Fruit fly (Drosophila melanogaster) S2 (cell line): ENCODE results near the gene CG2816.

Source experiments
- CG8478 ChIP-seq: fragments of >200 bp; optimal IDR thresholded peaks from 2 replicates; lab custom pipeline; 2018
- CTCF ChIP-seq, 2 experiments: fragments of >200 bp; optimal IDR thresholded peaks; 2 replicates each; lab custom pipeline; 2018

dm6 chr2L:3693805-3694204 is 9.7 kb upstream of the CG2816 start, which contains the start of gene Acp24A4:
- TF ChIP-seq CTCF (optimal IDR thresholded peaks at IDR 0.05; lab: Kevin White, UChicago) (no peak), CG8478 (lab: Kevin White, UChicago) (no peak)
